Worm (Caenorhabditis elegans): ENCODE results near the gene rpt-1.

rpt-1 gene

ce11 chrV:11945429-11945828 lies 36.8 kb downstream of the rpt-1 start:
- TF ChIP-seq ztf-23 (GFP tag; IDR thresholded peaks at IDR 0.05) (no peak), ztf-29 (GFP tag; IDR thresholded peaks at IDR 0.05) (no peak), ref-1 (GFP tag; conservative IDR thresholded peaks at IDR 0.05) (no peak), klf-2 (GFP tag; conservative IDR thresholded peaks at IDR 0.05) (no peak)

ce11 chrV:11943737-11944136 lies 38.5 kb downstream of the rpt-1 start:
- TF ChIP-seq flt-1 (GFP tag; IDR thresholded peaks at IDR 0.05), result no peak
- TF ChIP-seq klf-2 (GFP tag; conservative IDR thresholded peaks at IDR 0.05), result no peak
- no peak for TF ChIP-seq tab-1 (GFP tag; IDR thresholded peaks at IDR 0.05)
- no peak for TF ChIP-seq ztf-23 (GFP tag; IDR thresholded peaks at IDR 0.05)
- no peak for TF ChIP-seq med-1 (GFP tag; optimal IDR thresholded peaks at IDR 0.05; ENCODE audit: insufficient read depth)
- no peak for TF ChIP-seq cog-1 (tag; optimal IDR thresholded peaks at IDR 0.05)
- TF ChIP-seq T22C8.4 (GFP tag; IDR thresholded peaks at IDR 0.05), result no peak
- TF ChIP-seq ref-1 (GFP tag; conservative IDR thresholded peaks at IDR 0.05), result no peak
- TF ChIP-seq ztf-29 (GFP tag; IDR thresholded peaks at IDR 0.05), result no peak

- no peak for TF ChIP-seq tab-1 (GFP tag; IDR thresholded peaks at IDR 0.05)
- no peak for TF ChIP-seq med-1 (GFP tag; optimal IDR thresholded peaks at IDR 0.05; ENCODE audit: insufficient read depth)
- TF ChIP-seq flt-1 (GFP tag; IDR thresholded peaks at IDR 0.05), result no peak
- TF ChIP-seq klf-2 (GFP tag; conservative IDR thresholded peaks at IDR 0.05), result no peak
- no peak for TF ChIP-seq T22C8.4 (GFP tag; IDR thresholded peaks at IDR 0.05)
- no peak for TF ChIP-seq cog-1 (tag; optimal IDR thresholded peaks at IDR 0.05)
- TF ChIP-seq ztf-29 (GFP tag; IDR thresholded peaks at IDR 0.05), result no peak
- TF ChIP-seq ztf-23 (GFP tag; IDR thresholded peaks at IDR 0.05), result no peak
- no peak for TF ChIP-seq ref-1 (GFP tag; conservative IDR thresholded peaks at IDR 0.05)
Observed at ce11 chrV:11942325-11942724, 39.9 kb downstream of the rpt-1 start, which contains the start of gene F58H1.6. F58H1.6 (plus strand) TSS chrV:11942625.

- no peak for TF ChIP-seq med-1 (GFP tag; optimal IDR thresholded peaks at IDR 0.05; ENCODE audit: insufficient read depth)
Observed at ce11 chrV:11941664-11942063, 40.5 kb downstream of the rpt-1 start.

DNA sequence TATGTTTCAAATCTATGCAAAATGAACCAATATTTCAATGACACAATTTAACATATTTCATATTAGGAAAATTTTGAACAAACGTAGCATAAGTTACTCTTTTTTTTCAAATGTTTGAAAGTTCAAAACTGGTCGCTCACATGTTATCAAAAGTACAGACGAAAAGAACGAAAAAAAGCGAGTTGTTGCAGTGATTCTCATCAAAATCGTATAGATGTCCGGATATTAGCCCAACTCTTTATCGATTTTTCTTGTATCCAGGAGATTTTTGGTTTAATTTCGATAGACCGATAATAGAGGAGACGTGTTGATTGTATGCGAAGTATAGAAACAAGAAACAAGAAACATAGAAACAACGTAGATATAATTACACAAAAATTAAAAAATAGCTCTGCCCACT lies 41.9 kb downstream of the rpt-1 start:
- TF ChIP-seq T22C8.4 (GFP tag; IDR thresholded peaks at IDR 0.05), result no peak
- TF ChIP-seq tab-1 (GFP tag; IDR thresholded peaks at IDR 0.05), result no peak
- TF ChIP-seq ztf-29 (GFP tag; IDR thresholded peaks at IDR 0.05), result no peak
- TF ChIP-seq flt-1 (GFP tag; IDR thresholded peaks at IDR 0.05), result no peak
- TF ChIP-seq klf-2 (GFP tag; conservative IDR thresholded peaks at IDR 0.05), result no peak
- no peak for TF ChIP-seq med-1 (GFP tag; optimal IDR thresholded peaks at IDR 0.05; ENCODE audit: insufficient read depth)
- TF ChIP-seq ref-1 (GFP tag; conservative IDR thresholded peaks at IDR 0.05), result no peak
- no peak for TF ChIP-seq cog-1 (tag; optimal IDR thresholded peaks at IDR 0.05)
- TF ChIP-seq ztf-23 (GFP tag; IDR thresholded peaks at IDR 0.05), result no peak

DNA sequence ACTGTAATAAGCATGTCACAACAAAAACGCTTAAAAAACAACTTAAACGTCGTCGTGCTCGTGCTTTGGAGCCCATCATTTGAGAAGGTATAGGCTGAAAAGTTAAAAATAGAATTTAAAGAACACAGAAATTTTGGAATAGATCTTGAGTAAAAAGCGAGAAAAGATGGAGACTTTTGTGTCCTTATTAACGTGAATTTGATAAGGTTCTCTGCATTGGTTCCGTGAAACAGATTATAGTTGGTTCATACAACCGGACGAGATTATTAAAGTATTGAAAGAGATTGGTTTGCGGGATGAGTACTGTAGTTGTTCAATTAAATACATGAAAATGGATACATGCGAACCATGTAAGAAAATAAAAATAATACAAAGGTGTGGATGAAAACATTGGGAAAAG lies 44.5 kb downstream of the rpt-1 start, which contains the start of gene gpla-1:
Gene gpla-1, minus strand, starts transcription at position 101 of the 400 bp plus-strand sequence.
- TF ChIP-seq med-1 (GFP tag; optimal IDR thresholded peaks at IDR 0.05; ENCODE audit: insufficient read depth) (no peak), tab-1 (GFP tag; IDR thresholded peaks at IDR 0.05) (no peak), ref-1 (GFP tag; conservative IDR thresholded peaks at IDR 0.05) (no peak), klf-2 (GFP tag; conservative IDR thresholded peaks at IDR 0.05) (no peak), flt-1 (GFP tag; IDR thresholded peaks at IDR 0.05) (no peak), ztf-29 (GFP tag; IDR thresholded peaks at IDR 0.05) (no peak), T22C8.4 (GFP tag; IDR thresholded peaks at IDR 0.05) (no peak), cog-1 (tag; optimal IDR thresholded peaks at IDR 0.05) (no peak), ztf-23 (GFP tag; IDR thresholded peaks at IDR 0.05) (no peak)

ce11 chrV:11934848-11935247 lies 47.3 kb downstream of the rpt-1 start, which contains the start of gene F58H1.8:
F58H1.8 (plus strand) TSS chrV:11935148.
- TF ChIP-seq cog-1 (tag; optimal IDR thresholded peaks at IDR 0.05) (no peak), klf-2 (GFP tag; conservative IDR thresholded peaks at IDR 0.05) (no peak), ref-1 (GFP tag; conservative IDR thresholded peaks at IDR 0.05) (no peak), flt-1 (GFP tag; IDR thresholded peaks at IDR 0.05) (no peak), med-1 (GFP tag; optimal IDR thresholded peaks at IDR 0.05; ENCODE audit: insufficient read depth) (no peak), T22C8.4 (GFP tag; IDR thresholded peaks at IDR 0.05) (no peak), tab-1 (GFP tag; IDR thresholded peaks at IDR 0.05) (no peak)

ce11 chrV:11933196-11934028 lies 48.8 kb downstream of the rpt-1 start, which contains the start of the genes aman-2 and F58H1.3:
aman-2 (minus strand) TSS chrV:11933246.
F58H1.3 (plus strand) TSS chrV:11933978.
- TF ChIP-seq flt-1 (GFP tag; IDR thresholded peaks at IDR 0.05), result no peak
- TF ChIP-seq cog-1 (tag; optimal IDR thresholded peaks at IDR 0.05), result peak; percentile 81
- TF ChIP-seq med-1 (GFP tag; optimal IDR thresholded peaks at IDR 0.05; ENCODE audit: insufficient read depth), result no peak
- TF ChIP-seq klf-2 (GFP tag; conservative IDR thresholded peaks at IDR 0.05), result no peak
- TF ChIP-seq ztf-23 (GFP tag; IDR thresholded peaks at IDR 0.05), result peak; percentile 78

Data from whole organism, midembryonic.